Fruit fly (Drosophila melanogaster): Measurements from ENCODE around the gene Src64B.

Src64B gene

dm6 chr3L:4613083-4613482, 12.9 kb downstream of the Src64B start (continued):
- TF ChIP-seq Ets96B (tag; optimal IDR thresholded peaks at IDR 0.05) (peak; percentile 86), Hr4 (GFP tag; optimal IDR thresholded peaks at IDR 0.05) (peak; percentile 79), CG11294 (GFP tag; IDR thresholded peaks at IDR 0.05) (peak; percentile 80; the same call in 1 of the 2 replicates), OdsH (GFP tag; optimal IDR thresholded peaks at IDR 0.05) (peak; percentile 84), pdm3 (GFP tag; optimal IDR thresholded peaks at IDR 0.05) (peak; percentile 87), eg (GFP tag; IDR thresholded peaks at IDR 0.05) (peak; percentile 89), CG4318 (GFP tag; optimal IDR thresholded peaks at IDR 0.05) (peak; percentile 42), CG3032 (tag; optimal IDR thresholded peaks at IDR 0.05) (peak; percentile 81), CG11762 (GFP tag; optimal IDR thresholded peaks at IDR 0.05; ENCODE audit: insufficient read depth) (peak; percentile 73), acj6 (GFP tag; optimal IDR thresholded peaks at IDR 0.05) (peak; percentile 83), Eip93F (GFP tag; optimal IDR thresholded peaks at IDR 0.05) (no peak), CG16779 (tag; optimal IDR thresholded peaks at IDR 0.05) (peak; percentile 55), Met (GFP tag; optimal IDR thresholded peaks at IDR 0.05) (peak; percentile 81), CG8632 (GFP tag; optimal IDR thresholded peaks at IDR 0.05) (peak; percentile 87), CG10631 (GFP tag; optimal IDR thresholded peaks at IDR 0.05) (peak; percentile 69), dac (GFP tag; optimal IDR thresholded peaks at IDR 0.05) (peak; percentile 45), CG3919 (GFP tag; optimal IDR thresholded peaks at IDR 0.05) (peak; percentile 88), Ets21C (GFP tag; optimal IDR thresholded peaks at IDR 0.05) (peak; percentile 48), CG6854 (GFP tag; optimal IDR thresholded peaks at IDR 0.05) (peak; percentile 76), CG6808 (GFP tag; optimal IDR thresholded peaks at IDR 0.05) (peak; percentile 71), lz (GFP tag; optimal IDR thresholded peaks at IDR 0.05) (peak; percentile 59), CG7368 (GFP tag; optimal IDR thresholded peaks at IDR 0.05) (peak; percentile 86), CG10669 (GFP tag; optimal IDR thresholded peaks at IDR 0.05) (peak; percentile 83), Blimp-1 (GFP tag; optimal IDR thresholded peaks at IDR 0.05) (peak; percentile 42), achi (GFP tag; optimal IDR thresholded peaks at IDR 0.05) (peak; percentile 83), cyc (GFP tag; optimal IDR thresholded peaks at IDR 0.05) (peak; percentile 88), CG8319 (GFP tag; optimal IDR thresholded peaks at IDR 0.05) (peak; percentile 86), ss (GFP tag; optimal IDR thresholded peaks at IDR 0.05) (peak; percentile 72 to 82), Hr38 (GFP tag; optimal IDR thresholded peaks at IDR 0.05) (no peak), Lpt (GFP tag; optimal IDR thresholded peaks at IDR 0.05) (peak; percentile 63), fd85E (GFP tag; optimal IDR thresholded peaks at IDR 0.05) (peak; percentile 58), Sox15 (GFP tag; optimal IDR thresholded peaks at IDR 0.05) (peak; percentile 72), CG31627 (GFP tag; optimal IDR thresholded peaks at IDR 0.05) (peak; percentile 77), CG9139 (GFP tag; optimal IDR thresholded peaks at IDR 0.05) (peak; percentile 77), Eip78C (GFP tag) (peak; percentile 96), dsx (GFP tag; optimal IDR thresholded peaks at IDR 0.05; ENCODE audit: poor library complexity, severe bottlenecking) (peak; percentile 75), CG15336 (GFP tag; IDR thresholded peaks at IDR 0.05) (peak; percentile 80), Hr39 (GFP tag; optimal IDR thresholded peaks at IDR 0.05) (peak; percentile 74), svp (GFP tag) (peak; percentile 95), CG32006 (GFP tag; optimal IDR thresholded peaks at IDR 0.05) (peak; percentile 82), CG8119 (GFP tag; IDR thresholded peaks at IDR 0.05) (peak; percentile 80), CG6792 (GFP tag; optimal IDR thresholded peaks at IDR 0.05) (peak; percentile 72)

- peak; percentile 77 to 82 for TF ChIP-seq ss (GFP tag; optimal IDR thresholded peaks at IDR 0.05)
- peak; percentile 40 for TF ChIP-seq Ets21C (GFP tag; optimal IDR thresholded peaks at IDR 0.05)
- peak; percentile 79 for TF ChIP-seq CG34406 (GFP tag; optimal IDR thresholded peaks at IDR 0.05)
- peak; percentile 84 for TF ChIP-seq CG1621 (tag; optimal IDR thresholded peaks at IDR 0.05)
- peak; percentile 55 for TF ChIP-seq CG8319 (GFP tag; optimal IDR thresholded peaks at IDR 0.05)
- TF ChIP-seq CG10631 (GFP tag; optimal IDR thresholded peaks at IDR 0.05), result peak; percentile 82
- peak; percentile 85 for TF ChIP-seq Eip75B (GFP tag; optimal IDR thresholded peaks at IDR 0.05)
- TF ChIP-seq Sox15 (GFP tag; optimal IDR thresholded peaks at IDR 0.05), result peak; percentile 68
- TF ChIP-seq CG15336 (GFP tag; IDR thresholded peaks at IDR 0.05), result peak; percentile 91
- peak; percentile 85 for TF ChIP-seq CG10669 (GFP tag; optimal IDR thresholded peaks at IDR 0.05)
- TF ChIP-seq Hr39 (GFP tag; optimal IDR thresholded peaks at IDR 0.05), result peak; percentile 70
- peak; percentile 81 for TF ChIP-seq CG6808 (GFP tag; optimal IDR thresholded peaks at IDR 0.05)
- TF ChIP-seq CG3032 (tag; optimal IDR thresholded peaks at IDR 0.05), result peak; percentile 80
- peak; percentile 81 for TF ChIP-seq Ets96B (tag; optimal IDR thresholded peaks at IDR 0.05)
- peak; percentile 65 for TF ChIP-seq esn (GFP tag; optimal IDR thresholded peaks at IDR 0.05)
- TF ChIP-seq CG8119 (GFP tag; IDR thresholded peaks at IDR 0.05), result peak; percentile 89
- peak; percentile 88 for TF ChIP-seq OdsH (GFP tag; optimal IDR thresholded peaks at IDR 0.05)
- TF ChIP-seq fkh (GFP tag; optimal IDR thresholded peaks at IDR 0.05), result no peak
- peak; percentile 85 for TF ChIP-seq CG11294 (GFP tag; IDR thresholded peaks at IDR 0.05)
- peak; percentile 90 for TF ChIP-seq CG3919 (GFP tag; optimal IDR thresholded peaks at IDR 0.05)
- peak; percentile 80 for TF ChIP-seq CG9139 (GFP tag; optimal IDR thresholded peaks at IDR 0.05)
- peak; percentile 81 for TF ChIP-seq svp (GFP tag)
- TF ChIP-seq CG4318 (GFP tag; optimal IDR thresholded peaks at IDR 0.05), result peak; percentile 72
- TF ChIP-seq net (GFP tag; optimal IDR thresholded peaks at IDR 0.05), result peak; percentile 84
- peak; percentile 55 for TF ChIP-seq lz (GFP tag; optimal IDR thresholded peaks at IDR 0.05)
- TF ChIP-seq CG7368 (GFP tag; optimal IDR thresholded peaks at IDR 0.05), result peak; percentile 77
- TF ChIP-seq fd85E (GFP tag; optimal IDR thresholded peaks at IDR 0.05), result peak; percentile 26
- TF ChIP-seq CG6854 (GFP tag; optimal IDR thresholded peaks at IDR 0.05), result no peak
Observed at dm6 chr3L:4611311-4611710, 14.7 kb downstream of the Src64B start.

All from whole organism, prepupa.